Fruit fly (Drosophila melanogaster) whole organism, embryonic: ENCODE results near the gene CG6652.

Experiments
- Aef1 ChIP-seq: fragments of 200-800 bp; sonication (Bioruptor generic); IDR thresholded peaks from 3 replicates; pipeline ENCODE4 v1.3.6; 2022; ENCODE audit warnings: missing biosample characterization, missing genetic modification characterization
- Asciz ChIP-seq: fragments of 200-800 bp; sonication (Bioruptor generic); optimal IDR thresholded peaks from 2 replicates; lab custom pipeline; 2017; ENCODE audit warnings: missing biosample characterization, mild to moderate bottlenecking, missing genetic modification characterization, missing genetic modification reagents
- Atf3 ChIP-seq: fragments of 200-800 bp; sonication (Bioruptor generic); optimal IDR thresholded peaks from 3 replicates; lab custom pipeline; 2016; ENCODE audit warnings: missing biosample characterization, missing genetic modification characterization
- BEAF-32 ChIP-seq: fragments of 200-800 bp; sonication (Bioruptor generic); optimal IDR thresholded peaks from 3 replicates; lab custom pipeline; 2017; ENCODE audit warnings: missing biosample characterization, missing genetic modification characterization, mild to moderate bottlenecking, moderate library complexity, missing genetic modification reagents
- Bdp1 ChIP-seq: fragments of 200-800 bp; sonication (Bioruptor generic); optimal IDR thresholded peaks from 3 replicates; lab custom pipeline; 2016; ENCODE audit warnings: missing biosample characterization, missing genetic modification characterization
- BtbVII ChIP-seq: fragments of 200-800 bp; sonication (Bioruptor generic); optimal IDR thresholded peaks from 3 replicates; lab custom pipeline; 2017; ENCODE audit warnings: missing biosample characterization, mild to moderate bottlenecking, missing genetic modification characterization
- CG10147 ChIP-seq: fragments of 200-800 bp; sonication (Bioruptor generic); optimal IDR thresholded peaks from 2 replicates; lab custom pipeline; 2019; ENCODE audit warnings: missing biosample characterization, mild to moderate bottlenecking, missing genetic modification characterization, moderate library complexity
- CG10431 ChIP-seq: fragments of 200-800 bp; sonication (Bioruptor generic); optimal IDR thresholded peaks from 3 replicates; lab custom pipeline; 2018; ENCODE audit warnings: missing biosample characterization, mild to moderate bottlenecking, missing genetic modification characterization
- CG11398 ChIP-seq: fragments of 200-800 bp; sonication (Bioruptor generic); optimal IDR thresholded peaks from 2 replicates; lab custom pipeline; 2016; ENCODE audit warnings: missing biosample characterization, missing genetic modification characterization
- CG12219 ChIP-seq: fragments of 200-800 bp; sonication (Bioruptor generic); optimal IDR thresholded peaks from 3 replicates; lab custom pipeline; 2018; ENCODE audit warnings: missing biosample characterization, mild to moderate bottlenecking, missing genetic modification characterization
- CG13123 ChIP-seq: fragments of 200-800 bp; sonication (Bioruptor generic); optimal IDR thresholded peaks from 2 replicates; lab custom pipeline; 2016; ENCODE audit warnings: missing biosample characterization, missing genetic modification characterization
- CG13296 ChIP-seq: fragments of 200-800 bp; sonication (Bioruptor generic); optimal IDR thresholded peaks from 3 replicates; lab custom pipeline; 2018; ENCODE audit warnings: missing biosample characterization, mild to moderate bottlenecking, missing genetic modification characterization
- CG14965 ChIP-seq: fragments of 200-800 bp; sonication (Bioruptor generic); optimal IDR thresholded peaks from 2 replicates; lab custom pipeline; 2016; ENCODE audit warnings: missing biosample characterization, missing genetic modification characterization, borderline replicate concordance
- CG15269 ChIP-seq: fragments of 200-800 bp; sonication (Bioruptor generic); optimal IDR thresholded peaks from 2 replicates; lab custom pipeline; 2018; ENCODE audit warnings: missing biosample characterization, mild to moderate bottlenecking, missing genetic modification characterization, moderate library complexity
- CG15696 ChIP-seq: fragments of 200-800 bp; sonication (Bioruptor generic); optimal IDR thresholded peaks from 2 replicates; lab custom pipeline; 2019; ENCODE audit warnings: missing biosample characterization, mild to moderate bottlenecking, missing genetic modification characterization, moderate library complexity
- CG16813 ChIP-seq: fragments of 200-800 bp; sonication (Bioruptor generic); IDR thresholded peaks from 3 replicates; pipeline ENCODE4 v1.3.6; 2022; ENCODE audit warnings: missing biosample characterization, missing genetic modification characterization; ENCODE audit not compliant: partially characterized antibody
- CG2120 ChIP-seq: fragments of 200-800 bp; sonication (Bioruptor generic); optimal IDR thresholded peaks from 3 replicates; lab custom pipeline; 2016; ENCODE audit warnings: missing biosample characterization, missing genetic modification characterization
- CG2129 ChIP-seq: fragments of 200-800 bp; sonication (Bioruptor generic); IDR thresholded peaks from 2 replicates; pipeline ENCODE4 v1.3.6; 2022; ENCODE audit warnings: missing biosample characterization, missing genetic modification characterization; ENCODE audit not compliant: partially characterized antibody
- CG3838 ChIP-seq: fragments of 200-800 bp; sonication (Bioruptor generic); optimal IDR thresholded peaks from 3 replicates; lab custom pipeline; 2016; ENCODE audit warnings: missing biosample characterization, missing genetic modification characterization
- CG4617 ChIP-seq: fragments of 200-800 bp; sonication (Bioruptor generic); optimal IDR thresholded peaks from 3 replicates; lab custom pipeline; 2016; ENCODE audit warnings: missing biosample characterization, missing genetic modification characterization, borderline replicate concordance
- CG4820 ChIP-seq: fragments of 200-800 bp; sonication (Bioruptor generic); optimal IDR thresholded peaks from 3 replicates; lab custom pipeline; 2016; ENCODE audit warnings: missing biosample characterization, missing genetic modification characterization
- CG8388 ChIP-seq: fragments of 200-800 bp; sonication (Bioruptor generic); optimal IDR thresholded peaks from 2 replicates; lab custom pipeline; 2019; ENCODE audit warnings: missing biosample characterization, mild to moderate bottlenecking, missing genetic modification characterization, moderate library complexity
- CTCF ChIP-seq: fragments of 200-800 bp; sonication (Bioruptor generic); optimal IDR thresholded peaks from 2 replicates; lab custom pipeline; 2017; ENCODE audit warnings: missing biosample characterization, mild to moderate bottlenecking, missing genetic modification characterization, moderate library complexity
- Chrac-16 ChIP-seq: fragments of 200-800 bp; sonication (Bioruptor generic); optimal IDR thresholded peaks from 3 replicates; lab custom pipeline; 2016; ENCODE audit warnings: missing biosample characterization, missing genetic modification characterization
- CrebB ChIP-seq: fragments of 200-800 bp; sonication (Bioruptor generic); optimal IDR thresholded peaks from 3 replicates; lab custom pipeline; 2018; ENCODE audit warnings: missing biosample characterization, mild to moderate bottlenecking, missing genetic modification characterization
- Dfd ChIP-seq, 2 experiments: fragments of >200 bp; optimal IDR thresholded peaks; 2 replicates each; lab custom pipeline; 2017; ENCODE audit warnings: missing biosample characterization in 2 of 2, missing genetic modification characterization in 2 of 2
- Dp ChIP-seq: fragments of 200-800 bp; sonication (Bioruptor generic); optimal IDR thresholded peaks from 2 replicates; lab custom pipeline; 2018; ENCODE audit warnings: missing biosample characterization, mild to moderate bottlenecking, missing genetic modification characterization, moderate library complexity
- E2f1 ChIP-seq: fragments of 200-800 bp; sonication (Bioruptor generic); IDR thresholded peaks from 2 replicates; pipeline ENCODE4 v1.3.6; 2022; ENCODE audit warnings: missing biosample characterization, missing genetic modification characterization
- Ets65A ChIP-seq: fragments of 200-800 bp; sonication (Bioruptor generic); peaks from one replicate; lab custom pipeline; 2016; ENCODE audit warnings: missing biosample characterization, missing genetic modification characterization
- Gsc ChIP-seq: fragments of 200-800 bp; sonication (Bioruptor generic); IDR thresholded peaks from 2 replicates; pipeline ENCODE4 v1.3.6; 2022; ENCODE audit warnings: missing biosample characterization, missing genetic modification characterization
- HLH3B ChIP-seq: fragments of 200-800 bp; sonication (Bioruptor generic); IDR thresholded peaks from 2 replicates; pipeline ENCODE4 v1.3.6; 2022; ENCODE audit warnings: missing biosample characterization, missing genetic modification characterization
- HLH4C ChIP-seq: fragments of 200-800 bp; sonication (Bioruptor generic); IDR thresholded peaks from 3 replicates; pipeline ENCODE4 v1.3.6; 2022; ENCODE audit warnings: missing biosample characterization, missing genetic modification characterization; ENCODE audit not compliant: partially characterized antibody
- Hand ChIP-seq: fragments of 200-800 bp; sonication (Bioruptor generic); optimal IDR thresholded peaks from 2 replicates; lab custom pipeline; 2017; ENCODE audit warnings: mild to moderate bottlenecking, missing biosample characterization, missing genetic modification reagents, missing genetic modification characterization
- HmgZ ChIP-seq: fragments of 200-800 bp; sonication (Bioruptor generic); optimal IDR thresholded peaks from 2 replicates; lab custom pipeline; 2018; ENCODE audit warnings: missing biosample characterization, mild to moderate bottlenecking, missing genetic modification characterization
- Lhr ChIP-seq: fragments of 200-800 bp; sonication (Bioruptor generic); optimal IDR thresholded peaks from 3 replicates; lab custom pipeline; 2017; ENCODE audit warnings: mild to moderate bottlenecking, missing biosample characterization, missing genetic modification reagents, missing genetic modification characterization
- Lpt ChIP-seq: fragments of >200 bp; optimal IDR thresholded peaks from 2 replicates; lab custom pipeline; 2018; ENCODE audit warnings: missing biosample characterization, missing genetic modification characterization
- Med ChIP-seq: fragments of 200-800 bp; sonication (Bioruptor generic); peaks from one replicate; lab custom pipeline; 2016; ENCODE audit warnings: missing biosample characterization, missing genetic modification characterization, mild to moderate bottlenecking, inconsistent platforms, moderate library complexity
- Scr ChIP-seq: fragments of 200-800 bp; sonication (Bioruptor generic); IDR thresholded peaks from 2 replicates; pipeline ENCODE4 v1.3.6; 2022; ENCODE audit warnings: missing biosample characterization, missing genetic modification characterization; ENCODE audit not compliant: partially characterized antibody
- ab ChIP-seq: fragments of 200-800 bp; sonication (Bioruptor generic); optimal IDR thresholded peaks from 2 replicates; lab custom pipeline; 2016; ENCODE audit warnings: missing biosample characterization, missing genetic modification characterization
- ato ChIP-seq: fragments of 200-800 bp; sonication (Bioruptor generic); IDR thresholded peaks from 2 replicates; pipeline ENCODE4 v1.3.6; 2022; ENCODE audit warnings: missing biosample characterization, missing genetic modification characterization; ENCODE audit not compliant: partially characterized antibody
- btn ChIP-seq: fragments of 200-800 bp; sonication (Bioruptor generic); optimal IDR thresholded peaks from 2 replicates; lab custom pipeline; 2016; ENCODE audit warnings: missing biosample characterization, missing genetic modification characterization
- croc ChIP-seq: fragments of 200-800 bp; sonication (Bioruptor generic); conservative IDR thresholded peaks from 3 replicates; pipeline ENCODE4 v1.3.6; 2022; ENCODE audit warnings: missing biosample characterization, missing genetic modification characterization
- dan ChIP-seq: fragments of 200-800 bp; sonication (Bioruptor generic); IDR thresholded peaks from 2 replicates; pipeline ENCODE4 v1.3.6; 2022; ENCODE audit warnings: missing biosample characterization, missing genetic modification characterization
- ems ChIP-seq: fragments of 200-800 bp; sonication (Bioruptor generic); optimal IDR thresholded peaks from 3 replicates; lab custom pipeline; 2016; ENCODE audit warnings: missing biosample characterization, missing genetic modification characterization
- h ChIP-seq: fragments of >200 bp; optimal IDR thresholded peaks from 2 replicates; lab custom pipeline; 2017
- inv ChIP-seq: fragments of 200-800 bp; sonication (Bioruptor generic); IDR thresholded peaks from 2 replicates; pipeline ENCODE4 v1.3.6; 2022; ENCODE audit warnings: missing biosample characterization, missing genetic modification characterization; ENCODE audit not compliant: partially characterized antibody
- knrl ChIP-seq: fragments of 200-800 bp; sonication (Bioruptor generic); IDR thresholded peaks from 3 replicates; pipeline ENCODE4 v1.3.6; 2022; ENCODE audit warnings: missing biosample characterization, missing genetic modification characterization; ENCODE audit not compliant: partially characterized antibody
- phol ChIP-seq: fragments of 200-800 bp; sonication (Bioruptor generic); optimal IDR thresholded peaks from 3 replicates; lab custom pipeline; 2018; ENCODE audit warnings: missing biosample characterization, mild to moderate bottlenecking, missing genetic modification characterization, moderate library complexity
- row ChIP-seq: fragments of 200-800 bp; sonication (Bioruptor generic); IDR thresholded peaks from 3 replicates; pipeline ENCODE4 v1.3.6; 2022; ENCODE audit warnings: missing biosample characterization, missing genetic modification characterization
- ssp ChIP-seq: fragments of 200-800 bp; sonication (Bioruptor generic); IDR thresholded peaks from 2 replicates; pipeline ENCODE4 v1.3.6; 2022; ENCODE audit warnings: missing biosample characterization, missing genetic modification characterization
- vfl ChIP-seq: fragments of 200-800 bp; sonication (Bioruptor generic); optimal IDR thresholded peaks from 2 replicates; lab custom pipeline; 2016; ENCODE audit warnings: missing biosample characterization, missing genetic modification characterization
- z ChIP-seq: fragments of 200-800 bp; sonication (Bioruptor generic); IDR thresholded peaks from 3 replicates; pipeline ENCODE4 v1.3.6; 2022; ENCODE audit warnings: missing biosample characterization, missing genetic modification characterization

The CG6652 gene

DNA sequence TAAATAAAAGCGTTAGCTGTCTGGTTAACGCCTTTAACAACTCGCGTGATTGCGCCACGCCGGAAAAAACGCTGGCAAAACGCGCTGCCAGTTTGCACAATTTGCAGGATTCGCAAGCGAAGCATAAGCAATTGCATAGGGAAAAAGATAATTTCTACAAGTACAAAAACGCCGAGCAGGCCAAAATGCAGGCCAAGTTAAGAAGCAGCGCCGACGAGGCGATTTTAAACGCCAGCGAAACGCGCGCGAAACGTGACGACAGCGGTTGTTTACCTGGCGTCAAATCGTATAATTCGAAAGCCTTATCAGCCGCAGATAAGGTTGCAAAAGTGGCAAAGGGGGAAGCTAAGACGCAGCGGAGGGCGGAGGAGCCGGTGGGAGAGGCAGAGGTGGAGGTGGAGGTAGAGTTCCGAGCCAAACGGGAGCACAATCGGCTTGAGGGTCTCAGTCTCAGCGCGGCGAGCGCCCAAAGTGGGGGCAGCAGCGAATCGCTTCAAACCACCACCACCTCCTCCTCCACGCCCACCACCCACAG is 41.5 kb downstream of the CG6652 start (continued):
- TF ChIP-seq Hand (no peak), CTCF (no peak), Bdp1 (GFP tag; lab: Kevin White, UChicago) (no peak), CG13123 (no peak), CG4617 (no peak), CG11398 (no peak), CrebB (no peak), CG3838 (GFP tag; lab: Kevin White, UChicago) (no peak), HLH3B (GFP tag; lab: Robert Waterston, UW) (no peak), HLH4C (GFP tag; lab: Robert Waterston, UW) (no peak), knrl (GFP tag; lab: Robert Waterston, UW) (no peak), BEAF-32 (GFP tag; lab: Kevin White, UChicago) (no peak), CG4820 (GFP tag; lab: Kevin White, UChicago) (no peak), CG16813 (no peak), ems (no peak), Dp (GFP tag; lab: Kevin White, UChicago) (no peak), Lpt (GFP tag; lab: Kevin White, UChicago) (no peak), CG13296 (GFP tag; lab: Kevin White, UChicago) (no peak), h (lab: Kevin White, UChicago) (no peak), Gsc (GFP tag; lab: Robert Waterston, UW) (no peak), Chrac-16 (GFP tag; lab: Kevin White, UChicago) (no peak), BtbVII (GFP tag; lab: Kevin White, UChicago) (peak; percentile 29), row (no peak), ssp (GFP tag; lab: Robert Waterston, UW) (no peak), CG12219 (GFP tag; lab: Kevin White, UChicago) (no peak), CG14965 (GFP tag; lab: Kevin White, UChicago) (no peak), phol (tag; lab: Kevin White, UChicago) (no peak), Med (peak; percentile 63), Dfd (GFP tag; optimal IDR thresholded peaks at IDR 0.05; lab: Kevin White, UChicago) (no peak), Ets65A (GFP tag; lab: Kevin White, UChicago) (no peak), CG8388 (no peak), croc (GFP tag; lab: Robert Waterston, UW) (no peak), inv (no peak), btn (GFP tag; lab: Kevin White, UChicago) (no peak), Lhr (GFP tag; lab: Kevin White, UChicago) (no peak), Asciz (GFP tag; lab: Kevin White, UChicago) (no peak), Scr (GFP tag; lab: Robert Waterston, UW) (no peak), Aef1 (no peak), ab (GFP tag; lab: Kevin White, UChicago) (no peak), Atf3 (no peak), E2f1 (GFP tag; lab: Robert Waterston, UW) (no peak), HmgZ (tag; lab: Kevin White, UChicago) (peak; percentile 61), vfl (GFP tag; lab: Kevin White, UChicago) (no peak), dan (GFP tag; lab: Robert Waterston, UW) (no peak), CG15269 (no peak), CG2120 (GFP tag; lab: Kevin White, UChicago) (no peak), CG10147 (no peak), z (GFP tag; lab: Robert Waterston, UW) (no peak), CG2129 (GFP tag; lab: Robert Waterston, UW) (no peak), CG10431 (GFP tag; lab: Kevin White, UChicago) (no peak), CG15696 (no peak), ato (GFP tag; lab: Robert Waterston, UW) (no peak)
